Fruit fly (Drosophila melanogaster) ovary, adult (tissue): ENCODE measurements around the gene Mpcp2.

ENCODE experiments used
- CG17801 ChIP-seq: fragments of 200-800 bp; optimal IDR thresholded peaks from 2 replicates; lab custom pipeline; 2019; ENCODE audit warnings: missing biosample characterization, mild to moderate bottlenecking, missing genetic modification characterization, moderate library complexity; ENCODE audit not compliant: partially characterized antibody

Gene Mpcp2

DNA sequence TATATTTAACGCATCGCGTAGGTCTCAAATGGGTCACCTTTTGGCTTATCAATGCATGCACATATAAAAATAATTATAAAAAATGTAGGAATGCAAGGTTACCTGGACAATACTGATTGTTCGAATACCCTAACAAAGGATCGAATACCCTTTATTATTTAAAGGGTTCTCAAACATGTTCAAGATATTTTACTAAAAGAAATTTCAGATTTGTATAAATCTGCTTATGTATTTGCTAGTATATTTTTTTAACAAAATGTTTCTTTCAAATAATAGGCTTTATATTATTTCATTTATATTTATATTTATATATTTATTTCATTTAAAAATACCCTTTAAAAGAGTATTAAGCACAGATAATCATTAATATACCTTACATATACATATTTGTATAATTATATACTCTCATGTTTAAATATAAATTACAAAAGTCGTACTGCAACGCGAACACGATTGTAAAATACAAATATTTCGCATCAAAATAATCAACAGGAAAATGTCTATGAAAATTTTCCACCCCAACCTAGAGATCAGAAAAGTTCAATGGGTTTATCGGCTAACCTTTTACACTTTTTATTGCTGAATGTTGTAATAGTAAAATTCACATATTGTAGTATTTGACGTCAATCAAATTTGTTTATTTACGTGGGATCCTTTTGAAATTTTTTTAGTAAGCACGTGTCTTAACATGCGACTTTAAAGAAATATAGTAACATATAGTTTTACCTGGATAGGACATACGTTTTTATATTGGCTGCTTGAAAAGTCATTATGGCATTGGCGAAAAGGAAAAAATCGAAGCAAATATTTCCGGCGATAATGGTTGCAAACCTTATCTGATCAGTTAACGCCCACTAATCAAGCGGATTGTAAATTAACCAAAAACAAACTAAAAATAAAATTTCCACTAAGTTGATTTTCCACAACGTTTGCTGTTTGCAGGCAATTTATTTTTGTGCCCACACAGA is 19.6 kb downstream of the Mpcp2 start:
- TF ChIP-seq CG17801 (GFP tag; lab: Kevin White, UChicago) = no peak

DNA sequence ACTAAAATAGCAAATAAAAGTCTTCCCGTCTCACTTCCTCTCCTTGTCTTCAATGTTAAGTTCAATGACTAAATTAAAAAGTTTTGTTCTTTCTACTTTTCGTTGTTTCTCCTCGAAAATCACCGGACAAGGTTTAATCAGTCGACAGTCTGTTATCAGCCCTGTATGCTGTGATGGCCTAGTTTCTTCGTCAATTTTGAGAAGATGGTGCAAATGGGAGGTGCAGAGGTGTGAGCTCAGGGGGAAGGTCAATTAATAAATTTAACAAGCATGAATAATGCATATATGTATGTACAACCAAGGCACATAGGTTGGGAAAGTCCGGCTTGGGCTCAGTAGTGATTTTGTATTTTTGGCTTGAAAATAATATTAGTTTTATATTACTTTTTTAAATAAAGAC is 20.6 kb downstream of the Mpcp2 start:
- TF ChIP-seq CG17801 (GFP tag; lab: Kevin White, UChicago) = no peak

DNA sequence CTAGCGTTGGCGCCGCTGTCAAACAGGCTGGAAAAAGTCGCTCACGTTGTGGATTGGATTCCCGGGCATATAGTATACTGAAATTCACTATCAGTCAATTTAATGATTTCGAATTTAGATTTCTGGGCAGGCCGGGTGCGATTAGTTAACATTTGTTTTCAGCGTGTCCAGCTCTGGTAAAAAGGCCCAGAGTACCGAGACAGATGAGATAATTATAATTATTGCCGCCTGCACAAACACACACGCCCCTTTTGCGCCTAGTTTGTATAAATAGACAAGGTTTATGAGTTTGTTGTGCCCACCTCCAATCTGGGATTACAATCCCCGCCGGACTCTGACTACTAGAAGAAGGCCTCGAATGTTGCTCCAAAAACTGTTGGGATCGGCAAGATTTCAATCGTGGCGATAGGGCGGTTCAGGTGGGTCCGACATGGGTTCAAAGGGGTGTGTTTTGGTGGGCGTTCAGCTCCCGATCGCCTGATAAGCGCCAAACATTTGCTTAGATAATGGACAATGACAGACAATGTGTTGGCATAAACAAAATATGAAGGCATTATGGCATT is 21.6 kb downstream of the Mpcp2 start:
- TF ChIP-seq CG17801 (GFP tag; lab: Kevin White, UChicago) = no peak

DNA sequence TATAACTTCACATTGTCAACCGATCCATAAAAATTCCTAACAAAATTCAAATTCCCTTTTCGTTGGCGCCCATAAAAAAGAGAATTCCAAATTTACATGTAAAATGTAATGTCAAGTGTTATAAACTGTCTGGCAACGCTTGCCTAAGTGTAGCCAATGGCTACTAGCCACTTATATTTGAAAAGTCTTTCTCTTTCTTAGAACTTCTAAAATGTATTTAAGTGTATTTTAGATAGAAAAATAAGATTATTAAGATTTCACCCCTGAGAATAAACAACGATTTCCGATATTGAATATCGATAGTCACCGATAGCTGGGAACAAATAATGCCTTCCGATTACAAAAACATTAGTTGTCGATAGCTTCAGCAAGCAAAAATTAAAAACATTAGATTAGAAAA is 22.2 kb downstream of the Mpcp2 start, which contains the start of gene CG34039:
CG34039 (plus strand) TSS at position 342 of the 400 bp plus-strand sequence.
- no peak for TF ChIP-seq CG17801 (GFP tag; lab: Kevin White, UChicago)

DNA sequence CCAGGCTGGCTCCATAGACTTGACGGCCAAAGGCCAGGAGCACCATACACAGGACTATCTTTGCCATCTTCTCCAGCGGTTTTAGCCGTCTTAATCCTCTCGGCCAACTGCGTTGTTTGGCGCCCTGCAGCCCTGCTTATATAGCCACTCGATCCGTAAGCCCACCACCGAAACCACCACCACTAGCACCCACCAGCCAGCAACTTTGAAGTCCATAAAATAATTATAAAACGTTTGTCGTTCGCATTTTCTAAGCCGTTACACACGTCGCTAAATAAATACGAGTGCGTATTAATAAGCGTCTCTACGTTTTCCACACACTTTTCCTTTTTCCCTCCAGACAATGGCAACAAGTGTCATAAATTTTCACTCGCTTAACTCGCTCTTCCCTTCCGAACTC is 23.2 kb downstream of the Mpcp2 start, which contains the start of gene Lk:
Lk (minus strand) TSS at position 101 of the 400 bp plus-strand sequence.
- TF ChIP-seq CG17801 (GFP tag; lab: Kevin White, UChicago) = no peak

DNA sequence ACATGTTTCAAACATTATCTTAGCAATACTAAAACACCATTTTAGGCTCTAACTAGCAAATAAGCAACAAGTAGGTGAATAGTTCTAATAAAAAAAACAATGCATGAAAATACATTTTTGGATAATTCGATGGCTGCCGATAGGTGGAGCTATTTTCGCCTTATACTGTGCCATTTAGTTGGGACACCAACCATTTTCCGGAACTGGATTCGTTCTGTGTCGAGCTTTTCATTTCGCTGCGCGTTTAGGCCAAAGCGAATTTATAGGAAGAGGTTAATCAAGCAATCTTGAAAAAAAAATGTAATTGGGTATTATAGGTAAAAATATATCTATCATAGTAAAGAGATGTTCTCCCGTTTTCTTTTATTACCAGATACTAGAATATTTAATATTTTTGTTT is 25.2 kb downstream of the Mpcp2 start:
- TF ChIP-seq CG17801 (GFP tag; lab: Kevin White, UChicago) = no peak

DNA sequence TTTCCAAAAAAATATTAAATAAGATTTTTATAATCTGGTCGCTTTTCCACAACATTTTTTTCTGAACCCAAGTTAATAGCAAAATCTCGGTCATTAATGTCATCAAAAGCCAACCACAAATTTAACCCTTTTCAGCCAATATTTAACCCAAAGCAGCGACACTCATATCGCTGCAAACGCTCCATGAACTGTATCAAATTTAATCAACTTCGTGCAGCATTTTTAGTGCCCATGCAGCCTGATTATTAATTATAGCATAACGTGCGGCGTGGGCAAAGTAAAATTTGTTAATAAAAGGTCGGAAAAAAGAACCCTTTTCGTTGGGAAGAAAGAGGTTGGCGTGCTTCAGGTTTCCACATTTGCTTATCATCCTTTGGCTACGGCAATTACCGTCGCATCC is 26.0 kb downstream of the Mpcp2 start:
- no peak for TF ChIP-seq CG17801 (GFP tag; lab: Kevin White, UChicago)

DNA sequence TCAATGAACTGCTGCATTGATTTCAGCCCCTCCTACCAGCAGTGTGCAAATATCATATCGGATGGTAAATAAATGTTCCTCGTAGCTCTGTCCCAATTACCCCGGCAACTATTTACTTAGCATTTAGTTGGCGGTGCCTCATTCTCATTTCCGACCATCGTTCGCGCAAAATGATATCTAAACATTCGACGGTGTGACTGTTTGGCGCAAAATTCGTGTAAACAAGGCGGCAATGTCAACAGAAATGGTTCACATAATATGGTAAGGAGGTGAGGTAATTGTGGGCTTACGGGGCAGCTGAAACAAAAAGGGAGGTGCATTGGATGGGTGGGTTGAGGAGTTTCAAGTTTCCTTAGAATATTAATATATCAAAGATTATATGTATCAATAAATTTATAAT is 27.0 kb downstream of the Mpcp2 start:
- no peak for TF ChIP-seq CG17801 (GFP tag; lab: Kevin White, UChicago)

DNA sequence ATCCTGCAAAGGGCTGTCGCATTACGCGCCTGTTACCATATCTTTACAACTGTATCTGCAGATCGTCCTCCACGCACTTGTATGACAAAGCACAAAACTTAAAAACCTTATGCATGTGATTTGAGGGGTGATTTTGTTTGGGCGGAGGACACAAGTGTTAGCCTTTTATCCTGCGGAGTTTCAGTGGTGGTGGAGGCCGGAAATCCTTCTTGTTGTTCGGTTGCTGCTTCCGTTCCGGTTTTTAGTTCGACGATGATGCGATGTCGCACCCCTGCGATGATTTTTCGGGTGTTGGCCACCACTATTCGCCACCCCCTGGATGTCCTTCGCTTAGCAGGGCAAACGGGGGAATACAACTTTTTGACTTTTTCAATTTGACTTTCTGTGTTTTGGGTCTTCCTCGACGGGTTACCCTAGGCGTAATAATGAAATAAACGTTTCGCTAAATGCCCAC is 27.7 kb downstream of the Mpcp2 start:
- no peak for TF ChIP-seq CG17801 (GFP tag; lab: Kevin White, UChicago)

DNA sequence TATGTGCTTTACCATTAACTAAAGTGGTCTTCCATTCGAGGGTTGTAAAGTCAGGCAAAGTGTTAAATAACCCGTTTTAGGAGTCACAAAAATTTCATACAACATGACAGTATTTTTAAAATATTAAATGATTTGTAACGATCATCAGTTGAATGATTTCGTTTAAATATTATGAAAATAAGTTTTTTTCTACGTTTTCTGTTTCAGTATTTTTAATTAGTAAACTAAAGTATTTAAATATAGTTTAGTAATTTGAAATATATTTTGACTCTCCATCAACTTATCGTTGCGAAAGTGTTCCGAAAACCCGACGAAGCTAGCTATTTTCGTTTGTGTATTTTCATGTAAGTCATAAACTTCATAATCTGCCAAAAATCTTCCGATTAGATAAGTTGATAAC is 29.7 kb downstream of the Mpcp2 start, which contains the start of gene CG42758:
CG42758 (plus strand) TSS at position 301 of the 400 bp plus-strand sequence.
- TF ChIP-seq CG17801 (GFP tag; lab: Kevin White, UChicago) = no peak

DNA sequence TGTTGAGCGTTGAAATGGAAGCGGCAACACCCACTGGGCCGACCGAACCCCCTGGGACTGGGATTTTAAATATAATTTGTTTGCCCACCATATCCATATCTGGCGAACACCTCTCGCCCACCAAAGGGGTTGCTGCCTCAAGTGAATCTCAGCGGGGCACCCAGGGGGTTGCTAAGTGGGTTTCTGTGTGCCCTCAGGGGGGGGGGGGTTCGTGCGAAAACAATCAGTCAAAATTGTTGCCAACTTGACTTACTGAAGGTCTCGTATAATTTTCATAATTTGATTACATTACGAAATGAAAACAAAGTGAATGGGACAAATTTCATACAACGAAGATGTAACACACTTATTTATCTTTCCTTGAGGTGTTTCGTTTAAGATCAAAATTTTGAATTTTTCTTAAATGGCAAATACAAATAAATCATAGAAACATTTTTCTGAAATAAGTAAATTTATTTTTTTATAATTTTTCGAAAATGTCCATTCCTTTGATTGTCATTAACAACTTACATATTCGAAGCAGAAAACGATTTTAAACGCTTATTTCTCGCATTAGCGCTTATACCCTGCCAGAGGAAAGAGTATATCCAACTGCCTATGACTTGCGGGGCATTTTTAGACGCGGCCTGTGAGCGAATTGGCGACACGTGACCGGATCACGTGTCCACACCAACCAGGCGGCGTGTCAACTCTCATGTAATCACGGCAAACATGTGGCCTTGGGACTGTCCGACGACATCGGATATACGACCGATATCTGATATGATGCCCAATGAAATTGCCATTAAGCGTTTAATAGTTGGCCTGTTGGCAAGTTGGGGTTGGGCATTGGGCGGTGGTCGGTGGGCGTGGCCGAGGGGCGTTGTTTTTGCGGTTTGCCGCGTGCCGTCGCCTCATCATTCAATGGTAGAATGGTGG is 32.4 kb downstream of the Mpcp2 start:
- no peak for TF ChIP-seq CG17801 (GFP tag; lab: Kevin White, UChicago)

DNA sequence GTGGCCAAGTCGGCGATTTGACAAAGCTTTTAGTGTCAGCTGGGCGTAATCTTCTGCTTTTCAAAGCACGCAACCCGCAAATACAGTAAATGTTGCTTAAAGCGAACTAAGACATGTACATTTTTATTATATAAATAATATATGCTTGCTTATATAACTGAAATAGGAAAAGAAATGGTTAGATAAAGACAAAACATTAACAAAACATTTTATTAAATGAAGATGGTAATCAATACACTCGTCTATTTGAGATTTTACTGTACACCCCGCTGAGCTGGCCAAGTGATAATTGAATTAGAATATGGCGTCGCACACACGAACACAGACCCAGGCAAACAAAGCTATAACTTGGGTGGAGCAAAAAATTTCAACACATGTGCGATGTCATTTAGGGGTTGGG is 37.2 kb downstream of the Mpcp2 start:
- no peak for TF ChIP-seq CG17801 (GFP tag; lab: Kevin White, UChicago)

DNA sequence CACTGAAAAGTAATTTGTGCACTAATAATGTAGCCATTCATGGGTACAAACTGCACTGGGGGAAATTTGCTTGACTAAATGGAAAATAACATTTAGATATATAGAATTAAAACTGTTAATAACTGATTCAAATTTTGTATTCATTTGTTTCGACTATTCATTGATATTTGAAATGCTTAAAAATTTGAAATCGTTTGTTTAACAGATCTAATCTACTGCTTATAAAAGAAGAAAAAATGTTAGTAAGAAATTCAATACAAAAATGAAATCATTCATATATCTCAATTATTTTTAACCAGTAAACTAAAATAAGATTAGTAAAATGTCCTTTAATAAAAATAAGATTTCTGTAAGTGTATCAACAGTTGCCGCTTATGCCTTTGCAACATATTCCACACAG is 38.5 kb downstream of the Mpcp2 start:
- TF ChIP-seq CG17801 (GFP tag; lab: Kevin White, UChicago) = no peak

DNA sequence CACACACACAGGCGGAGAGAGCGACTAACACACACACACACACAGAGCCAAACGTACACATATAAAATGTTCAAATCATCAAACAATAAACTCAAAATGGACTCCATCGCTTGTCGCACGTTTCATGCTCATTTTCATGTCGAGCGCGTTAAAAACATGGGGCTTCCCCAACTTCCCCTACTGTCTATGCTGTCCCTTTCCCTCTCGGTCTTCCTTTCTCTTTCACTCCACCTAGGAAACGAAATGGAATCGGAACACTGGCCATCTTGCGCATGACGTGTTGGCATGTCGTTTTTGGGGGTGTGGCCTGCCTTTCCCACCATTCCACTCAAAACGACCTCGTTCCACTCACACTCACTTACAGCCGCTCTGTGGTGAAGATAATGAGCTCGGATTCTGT is 41.4 kb downstream of the Mpcp2 start:
- TF ChIP-seq CG17801 (GFP tag; lab: Kevin White, UChicago) = no peak

DNA sequence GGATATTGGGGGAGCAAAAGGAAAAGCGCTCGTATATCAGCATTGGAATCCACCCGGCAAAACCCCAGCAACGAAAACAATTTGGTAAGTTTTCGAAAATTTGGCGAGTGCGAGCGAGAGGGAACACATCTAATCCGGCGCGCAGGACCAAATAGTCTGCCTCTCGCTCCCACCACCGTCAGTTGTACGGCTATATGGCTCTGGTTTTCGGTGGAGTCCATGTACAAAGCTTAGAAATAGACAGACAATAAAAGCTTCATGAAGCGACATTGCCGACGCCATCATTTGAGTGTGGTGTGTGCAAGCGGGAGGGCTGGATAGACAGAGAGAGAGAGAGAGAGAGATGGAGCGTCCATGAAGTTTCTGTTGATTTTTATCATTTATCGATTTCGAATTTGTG is 42.8 kb downstream of the Mpcp2 start:
- TF ChIP-seq CG17801 (GFP tag; lab: Kevin White, UChicago) = no peak
